Worm (Caenorhabditis elegans): ENCODE results near the gene C16E9.2.

DNA sequence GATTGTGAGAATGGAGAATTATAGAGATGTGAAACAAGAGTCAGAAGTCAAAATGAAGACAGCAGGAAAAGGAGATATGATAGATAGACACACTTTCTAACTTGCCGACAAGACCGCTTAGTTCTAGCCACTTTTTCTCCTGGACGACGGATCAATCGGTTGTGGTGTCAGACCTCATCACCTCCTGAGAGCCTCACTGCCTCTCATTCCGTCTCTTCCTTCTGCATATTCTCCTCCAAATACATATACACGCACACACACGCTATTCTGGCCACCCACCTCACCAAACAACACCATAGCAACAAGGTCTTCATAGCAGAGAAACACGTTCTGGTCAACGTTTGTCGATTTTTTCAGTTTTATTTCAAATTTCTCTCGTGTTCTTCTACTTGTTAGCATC is 31.5 kb downstream of the C16E9.2 start, which contains the start of gene F01E11.3:
- no peak for TF ChIP-seq mml-1 (tag; optimal IDR thresholded peaks at IDR 0.05)
- no peak for TF ChIP-seq nhr-12 (tag; optimal IDR thresholded peaks at IDR 0.05)
